Fruit fly (Drosophila melanogaster): ENCODE data around the gene amn.
"Not testable (repeated sequence)": the region's sequence is repeated elsewhere in the genome, so short reads cannot be mapped to it uniquely, and the experiment has no call there.

The amn gene

dm6 chrX:19890010-19890665, at the start of gene amn:
Gene amn (minus strand): TSS chrX:19890060.
- TF ChIP-seq Clk (GFP tag; optimal IDR thresholded peaks at IDR 0.05) (no peak), CG5204 (GFP tag; optimal IDR thresholded peaks at IDR 0.05) (no peak), bab1 (GFP tag; optimal IDR thresholded peaks at IDR 0.05) (no peak), CG11617 (GFP tag; optimal IDR thresholded peaks at IDR 0.05) (no peak), pad (GFP tag; optimal IDR thresholded peaks at IDR 0.05) (no peak), Hr96 (GFP tag; optimal IDR thresholded peaks at IDR 0.05) (no peak), CG1620 (GFP tag; optimal IDR thresholded peaks at IDR 0.05) (no peak), Mnt (GFP tag; optimal IDR thresholded peaks at IDR 0.05) (no peak), cnc (optimal IDR thresholded peaks at IDR 0.05) (no peak), CG7045 (GFP tag; optimal IDR thresholded peaks at IDR 0.05) (no peak), ovo (GFP tag; optimal IDR thresholded peaks at IDR 0.05) (no peak), Crg-1 (GFP tag; optimal IDR thresholded peaks at IDR 0.05) (no peak)

- TF ChIP-seq CG11617, Mnt, toe (GFP tag; optimal IDR thresholded peaks at IDR 0.05): not testable (repeated sequence)
Measured at dm6 chrX:19938894-19939293, 49.0 kb upstream of the amn start, which contains the start of gene CG45491. Gene CG45491 (minus strand): TSS chrX:19938994.

dm6 chrX:19934194-19934593, 44.3 kb upstream of the amn start, which contains the start of gene CG45490:
Gene CG45490 (minus strand): TSS chrX:19934294.
- TF ChIP-seq CG7101 (tag; optimal IDR thresholded peaks at IDR 0.05); tj (GFP tag; optimal IDR thresholded peaks at IDR 0.05); pad (GFP tag; optimal IDR thresholded peaks at IDR 0.05): not testable (repeated sequence)

- TF ChIP-seq CG1620 (GFP tag; optimal IDR thresholded peaks at IDR 0.05); bab1 (GFP tag; optimal IDR thresholded peaks at IDR 0.05); kay (GFP tag; ENCODE audit: borderline replicate concordance): not testable (repeated sequence)
Measured at dm6 chrX:19929078-19929477, 39.2 kb upstream of the amn start, which contains the start of gene CG45489. Gene CG45489 (minus strand): TSS chrX:19929178.

- TF ChIP-seq kay (GFP tag; ENCODE audit: borderline replicate concordance); cic (GFP tag; optimal IDR thresholded peaks at IDR 0.05); CG7045 (GFP tag; optimal IDR thresholded peaks at IDR 0.05): not testable (repeated sequence)
Measured at dm6 chrX:19920335-19920734, 30.5 kb upstream of the amn start, which contains the start of gene CG45488. Gene CG45488 (minus strand): TSS chrX:19920435.

- TF ChIP-seq Hr96 (GFP tag; optimal IDR thresholded peaks at IDR 0.05); kay (GFP tag; ENCODE audit: borderline replicate concordance); toe (GFP tag; optimal IDR thresholded peaks at IDR 0.05): not testable (repeated sequence)
Measured at dm6 chrX:19915181-19915580, 25.3 kb upstream of the amn start, which contains the start of gene CG45487. Gene CG45487 (minus strand): TSS chrX:19915281.

dm6 chrX:19910017-19910416, 20.2 kb upstream of the amn start, which contains the start of gene CG45486:
Gene CG45486 (minus strand): TSS chrX:19910117.
- not testable (repeated sequence) for TF ChIP-seq toe (GFP tag; optimal IDR thresholded peaks at IDR 0.05); CG33017 (tag; optimal IDR thresholded peaks at IDR 0.05); bab1 (GFP tag; optimal IDR thresholded peaks at IDR 0.05)

dm6 chrX:19899978-19900377, 10.1 kb upstream of the amn start:
- no peak for TF ChIP-seq kay (GFP tag; ENCODE audit: borderline replicate concordance)
- TF ChIP-seq CG14711 (tag; optimal IDR thresholded peaks at IDR 0.05) = no peak
- no peak for TF ChIP-seq Hr96 (GFP tag; optimal IDR thresholded peaks at IDR 0.05)
- TF ChIP-seq Crg-1 (GFP tag; optimal IDR thresholded peaks at IDR 0.05) = no peak
- no peak for TF ChIP-seq ovo (GFP tag; optimal IDR thresholded peaks at IDR 0.05)
- no peak for TF ChIP-seq cnc (optimal IDR thresholded peaks at IDR 0.05)
- no peak for TF ChIP-seq Mnt (GFP tag; optimal IDR thresholded peaks at IDR 0.05)

dm6 chrX:19897991-19898473, 8.2 kb upstream of the amn start:
- no peak for TF ChIP-seq Mnt (GFP tag; optimal IDR thresholded peaks at IDR 0.05)
- TF ChIP-seq Clk (GFP tag; optimal IDR thresholded peaks at IDR 0.05) = no peak
- no peak for TF ChIP-seq Hr96 (GFP tag; optimal IDR thresholded peaks at IDR 0.05)
- TF ChIP-seq ovo (GFP tag; optimal IDR thresholded peaks at IDR 0.05) = no peak
- no peak for TF ChIP-seq CG14711 (tag; optimal IDR thresholded peaks at IDR 0.05)
- no peak for TF ChIP-seq pad (GFP tag; optimal IDR thresholded peaks at IDR 0.05)
- TF ChIP-seq Crg-1 (GFP tag; optimal IDR thresholded peaks at IDR 0.05) = no peak

Data from whole organism, adult.